Fruit fly (Drosophila melanogaster) whole organism, embryonic: ENCODE measurements around the gene Obp99c.
A peak's percentile ranks its signal among the peaks of the same experiment; 100 is the strongest.

ENCODE experiments used
- ATbp ChIP-seq: fragments of 200-800 bp; sonication (Bioruptor generic); optimal IDR thresholded peaks from 2 replicates; lab custom pipeline; 2017; ENCODE audit warnings: missing biosample characterization, mild to moderate bottlenecking, missing genetic modification characterization, missing genetic modification reagents
- Blimp-1 ChIP-seq: fragments of 200-800 bp; sonication (Bioruptor generic); optimal IDR thresholded peaks from 3 replicates; lab custom pipeline; 2018; ENCODE audit warnings: missing biosample characterization, missing genetic modification characterization, mild to moderate bottlenecking, moderate library complexity, missing genetic modification reagents
- CG10431 ChIP-seq: fragments of 200-800 bp; sonication (Bioruptor generic); optimal IDR thresholded peaks from 3 replicates; lab custom pipeline; 2018; ENCODE audit warnings: missing biosample characterization, mild to moderate bottlenecking, missing genetic modification characterization
- CG12744 ChIP-seq: fragments of 200-800 bp; sonication (Bioruptor generic); optimal IDR thresholded peaks from 2 replicates; lab custom pipeline; 2016; ENCODE audit warnings: missing biosample characterization, missing genetic modification characterization
- CG12769 ChIP-seq: fragments of 200-800 bp; sonication (Bioruptor generic); optimal IDR thresholded peaks from 2 replicates; lab custom pipeline; 2019; ENCODE audit warnings: missing biosample characterization, mild to moderate bottlenecking, missing genetic modification characterization, moderate library complexity
- CG1529 ChIP-seq: fragments of 200-800 bp; sonication (Bioruptor generic); optimal IDR thresholded peaks from 3 replicates; lab custom pipeline; 2018; ENCODE audit warnings: missing biosample characterization, missing genetic modification characterization
- CG1792 ChIP-seq: fragments of 200-800 bp; sonication (Bioruptor generic); optimal IDR thresholded peaks from 2 replicates; lab custom pipeline; 2016; ENCODE audit warnings: missing biosample characterization, missing genetic modification characterization
- CG18262 ChIP-seq: fragments of 200-800 bp; optimal IDR thresholded peaks from 3 replicates; lab custom pipeline; 2019; ENCODE audit warnings: missing biosample characterization, mild to moderate bottlenecking, missing genetic modification characterization, moderate library complexity
- CG18619 ChIP-seq: fragments of 200-800 bp; sonication (Bioruptor generic); optimal IDR thresholded peaks from 3 replicates; lab custom pipeline; 2017; ENCODE audit warnings: missing biosample characterization, mild to moderate bottlenecking, missing genetic modification characterization
- CG2199 ChIP-seq: fragments of 200-800 bp; sonication (Bioruptor generic); IDR thresholded peaks from 3 replicates; pipeline ENCODE4 v1.3.6; 2022; ENCODE audit warnings: missing biosample characterization, missing genetic modification characterization
- CG31365 ChIP-seq: fragments of 200-800 bp; sonication (Bioruptor generic); optimal IDR thresholded peaks from 2 replicates; lab custom pipeline; 2018; ENCODE audit warnings: missing biosample characterization, mild to moderate bottlenecking, missing genetic modification characterization
- CG32532 ChIP-seq: fragments of 200-800 bp; sonication (Bioruptor generic); IDR thresholded peaks from 2 replicates; pipeline ENCODE4 v1.3.6; 2022; ENCODE audit warnings: missing biosample characterization, missing genetic modification characterization
- CG34224 ChIP-seq: fragments of 200-800 bp; sonication (Bioruptor generic); IDR thresholded peaks from 3 replicates; pipeline ENCODE4 v1.3.6; 2022; ENCODE audit warnings: missing biosample characterization, missing genetic modification characterization; ENCODE audit not compliant: partially characterized antibody
- CG34376 ChIP-seq: fragments of 200-800 bp; sonication (Bioruptor generic); optimal IDR thresholded peaks from 2 replicates; lab custom pipeline; 2018; ENCODE audit warnings: missing biosample characterization, mild to moderate bottlenecking, missing genetic modification characterization
- CG6689 ChIP-seq: fragments of 200-800 bp; sonication (Bioruptor generic); IDR thresholded peaks from 2 replicates; pipeline ENCODE4 v1.3.6; 2022; ENCODE audit warnings: missing biosample characterization, missing genetic modification characterization
- CG7786 ChIP-seq: fragments of 200-800 bp; sonication (Bioruptor generic); optimal IDR thresholded peaks from 2 replicates; lab custom pipeline; 2016; ENCODE audit warnings: missing biosample characterization, missing genetic modification characterization
- CG9437 ChIP-seq: fragments of 200-800 bp; sonication (Bioruptor generic); optimal IDR thresholded peaks from 2 replicates; lab custom pipeline; 2018; ENCODE audit warnings: missing biosample characterization, mild to moderate bottlenecking, missing genetic modification characterization
- CTCF ChIP-seq: fragments of 200-800 bp; sonication (Bioruptor generic); optimal IDR thresholded peaks from 2 replicates; lab custom pipeline; 2017; ENCODE audit warnings: missing biosample characterization, mild to moderate bottlenecking, missing genetic modification characterization, moderate library complexity
- CrebB ChIP-seq: fragments of 200-800 bp; sonication (Bioruptor generic); optimal IDR thresholded peaks from 3 replicates; lab custom pipeline; 2018; ENCODE audit warnings: missing biosample characterization, mild to moderate bottlenecking, missing genetic modification characterization
- Dll ChIP-seq: fragments of 200-800 bp; sonication (Bioruptor generic); IDR thresholded peaks from 4 replicates; pipeline ENCODE4 v1.3.6; 2022; ENCODE audit warnings: missing biosample characterization, missing genetic modification characterization; ENCODE audit not compliant: partially characterized antibody
- Elba2 ChIP-seq: fragments of 200-800 bp; sonication (Bioruptor generic); optimal IDR thresholded peaks from 3 replicates; lab custom pipeline; 2016; ENCODE audit warnings: missing biosample characterization, missing genetic modification characterization
- GATAe ChIP-seq: fragments of 200-800 bp; sonication (Bioruptor generic); conservative IDR thresholded peaks from 2 replicates; pipeline ENCODE4 v1.3.6; 2022; ENCODE audit warnings: missing biosample characterization, missing genetic modification characterization
- Gug ChIP-seq: fragments of 200-800 bp; sonication (Bioruptor generic); IDR thresholded peaks from 4 replicates; pipeline ENCODE4 v1.3.6; 2022; ENCODE audit warnings: missing biosample characterization, missing genetic modification characterization
- Hr78 ChIP-seq, 2 experiments: fragments of 200-800 bp in 1 of 2; fragments of >200 bp in 1 of 2; sonication (Bioruptor generic) in 1 of 2; optimal IDR thresholded peaks; 2 replicates each; lab custom pipeline; 2017 to 2019; ENCODE audit warnings: missing biosample characterization in 2 of 2, missing genetic modification characterization in 2 of 2, mild to moderate bottlenecking in 1 of 2, moderate library complexity in 1 of 2
- Pdp1 ChIP-seq, 2 experiments: fragments of 200-800 bp; sonication (Bioruptor generic); optimal IDR thresholded peaks; 3 replicates each; lab custom pipeline; 2016; ENCODE audit warnings: missing biosample characterization in 2 of 2, missing genetic modification characterization in 2 of 2, mild to moderate bottlenecking in 1 of 2, moderate library complexity in 1 of 2
- Sox100B ChIP-seq: fragments of 200-800 bp; sonication (Bioruptor generic); optimal IDR thresholded peaks from 3 replicates; lab custom pipeline; 2018; ENCODE audit warnings: missing biosample characterization, mild to moderate bottlenecking, missing genetic modification characterization
- Sox102F ChIP-seq: fragments of 200-800 bp; sonication (Bioruptor generic); optimal IDR thresholded peaks from 2 replicates; lab custom pipeline; 2018; ENCODE audit warnings: missing biosample characterization, mild to moderate bottlenecking, missing genetic modification characterization, moderate library complexity
- Trl ChIP-seq, 3 experiments: fragments of >200 bp in 2 of 3; fragments of 200-800 bp in 1 of 3; sonication (Bioruptor generic) in 1 of 3; optimal IDR thresholded peaks; 2 replicates in 1 of 3; 3 replicates in 2 of 3; lab custom pipeline; 2016 to 2017; ENCODE audit warnings: missing biosample characterization in 1 of 3, missing genetic modification characterization in 1 of 3
- az2 ChIP-seq: fragments of 200-800 bp; sonication (Bioruptor generic); optimal IDR thresholded peaks from 3 replicates; lab custom pipeline; 2016; ENCODE audit warnings: missing biosample characterization, missing genetic modification characterization
- bcd ChIP-seq: fragments of 200-800 bp; sonication (Bioruptor generic); optimal IDR thresholded peaks from 2 replicates; lab custom pipeline; 2017; ENCODE audit warnings: missing biosample characterization, mild to moderate bottlenecking, missing genetic modification characterization
- cg ChIP-seq: fragments of 200-800 bp; sonication (Bioruptor generic); optimal IDR thresholded peaks from 3 replicates; lab custom pipeline; 2019; ENCODE audit warnings: missing biosample characterization, mild to moderate bottlenecking, missing genetic modification characterization, moderate library complexity
- chinmo ChIP-seq: fragments of 200-800 bp; sonication (Bioruptor generic); IDR thresholded peaks from 4 replicates; pipeline ENCODE4 v1.3.6; 2022; ENCODE audit warnings: missing biosample characterization, missing genetic modification characterization; ENCODE audit not compliant: partially characterized antibody
- crol ChIP-seq: fragments of 200-800 bp; sonication (Bioruptor generic); IDR thresholded peaks from 2 replicates; pipeline ENCODE4 v1.3.6; 2022; ENCODE audit warnings: missing biosample characterization, missing genetic modification characterization
- ewg ChIP-seq: fragments of 200-800 bp; sonication (Bioruptor generic); optimal IDR thresholded peaks from 3 replicates; lab custom pipeline; 2017; ENCODE audit warnings: mild to moderate bottlenecking, missing biosample characterization, missing genetic modification reagents, missing genetic modification characterization
- hbn ChIP-seq: fragments of 200-800 bp; sonication (Bioruptor generic); IDR thresholded peaks from 2 replicates; pipeline ENCODE4 v1.3.6; 2022; ENCODE audit warnings: missing biosample characterization, missing genetic modification characterization; ENCODE audit not compliant: partially characterized antibody
- her ChIP-seq: fragments of 200-800 bp; sonication (Bioruptor generic); optimal IDR thresholded peaks from 2 replicates; lab custom pipeline; 2016; ENCODE audit warnings: missing biosample characterization, missing genetic modification characterization
- jigr1 ChIP-seq: fragments of 200-800 bp; sonication (Bioruptor generic); IDR thresholded peaks from 3 replicates; pipeline ENCODE4 v1.3.6; 2022; ENCODE audit warnings: missing biosample characterization, missing genetic modification characterization
- kah ChIP-seq: fragments of 200-800 bp; sonication (Bioruptor generic); optimal IDR thresholded peaks from 2 replicates; lab custom pipeline; 2018; ENCODE audit warnings: missing biosample characterization, mild to moderate bottlenecking, missing genetic modification characterization
- kni ChIP-seq: fragments of 200-800 bp; sonication (Bioruptor generic); optimal IDR thresholded peaks from 3 replicates; lab custom pipeline; 2017; ENCODE audit warnings: mild to moderate bottlenecking, missing biosample characterization, missing genetic modification reagents, missing genetic modification characterization
- nom ChIP-seq: fragments of 200-800 bp; sonication (Bioruptor generic); optimal IDR thresholded peaks from 2 replicates; lab custom pipeline; 2017; ENCODE audit warnings: missing biosample characterization, missing genetic modification characterization, mild to moderate bottlenecking, moderate library complexity, missing genetic modification reagents
- onecut ChIP-seq: fragments of 200-800 bp; sonication (Bioruptor generic); IDR thresholded peaks from 2 replicates; pipeline ENCODE4 v1.3.6; 2022; ENCODE audit warnings: missing biosample characterization, missing genetic modification characterization
- scrt ChIP-seq: fragments of 200-800 bp; sonication (Bioruptor generic); optimal IDR thresholded peaks from 2 replicates; lab custom pipeline; 2018; ENCODE audit warnings: missing biosample characterization, mild to moderate bottlenecking, missing genetic modification characterization, moderate library complexity
- slbo ChIP-seq: fragments of 200-800 bp; sonication (Bioruptor generic); IDR thresholded peaks from 2 replicates; pipeline ENCODE4 v1.3.6; 2022; ENCODE audit warnings: missing biosample characterization, missing genetic modification characterization
- sqz ChIP-seq: fragments of 200-800 bp; sonication (Bioruptor generic); optimal IDR thresholded peaks from 3 replicates; lab custom pipeline; 2018; ENCODE audit warnings: missing biosample characterization, mild to moderate bottlenecking, missing genetic modification characterization
- wek ChIP-seq: fragments of 200-800 bp; sonication (Bioruptor generic); optimal IDR thresholded peaks from 3 replicates; lab custom pipeline; 2018; ENCODE audit warnings: missing biosample characterization, mild to moderate bottlenecking, missing genetic modification characterization, moderate library complexity
- yki ChIP-seq: fragments of >200 bp; optimal IDR thresholded peaks from 3 replicates; lab custom pipeline; 2018
- z ChIP-seq: fragments of 200-800 bp; sonication (Bioruptor generic); IDR thresholded peaks from 3 replicates; pipeline ENCODE4 v1.3.6; 2022; ENCODE audit warnings: missing biosample characterization, missing genetic modification characterization
- zen ChIP-seq: fragments of 200-800 bp; sonication (Bioruptor generic); optimal IDR thresholded peaks from 3 replicates; lab custom pipeline; 2018; ENCODE audit warnings: missing biosample characterization, mild to moderate bottlenecking, missing genetic modification characterization, moderate library complexity

Obp99c gene

dm6 chr3R:29686698-29687097 is 2.4 kb downstream of the Obp99c start (continued):
- TF ChIP-seq CG7786 (GFP tag; lab: Kevin White, UChicago) (no peak), CrebB (tag; lab: Kevin White, UChicago) (no peak), Sox102F (GFP tag; lab: Kevin White, UChicago) (no peak), cg (no peak), Elba2 (no peak), Sox100B (GFP tag; lab: Kevin White, UChicago) (no peak), CG1529 (GFP tag; lab: Kevin White, UChicago) (no peak), CG12744 (no peak), z (GFP tag; lab: Robert Waterston, UW) (no peak), az2 (GFP tag; lab: Kevin White, UChicago) (no peak), slbo (GFP tag; lab: Robert Waterston, UW) (no peak), jigr1 (GFP tag; lab: Robert Waterston, UW) (no peak), sqz (GFP tag; lab: Kevin White, UChicago) (no peak), chinmo (GFP tag; lab: Robert Waterston, UW) (0 out of 4 replicates have a peak, but pooled peaks have one; percentile 60), CG18619 (GFP tag; lab: Kevin White, UChicago) (no peak)

dm6 chr3R:29682152-29682600 is 6.9 kb downstream of the Obp99c start, which contains the start of the genes CG7582 and Gycalpha99B:
CG7582 (minus strand) TSS chr3R:29682278.
Gycalpha99B (plus strand) TSS chr3R:29682503.
- TF ChIP-seq her (GFP tag; lab: Kevin White, UChicago): no peak
- TF ChIP-seq Blimp-1 (GFP tag; lab: Kevin White, UChicago): peak; percentile 99
- peak; percentile 48 for TF ChIP-seq cg
- peak; percentile 22; the same call in 1 of the 2 replicates for TF ChIP-seq CG32532
- TF ChIP-seq CG12769: peak; percentile 41
- no peak for TF ChIP-seq CG18262 (tag; lab: Kevin White, UChicago)
- no peak for TF ChIP-seq ATbp (GFP tag; lab: Kevin White, UChicago)
- TF ChIP-seq CG6689 (GFP tag; lab: Robert Waterston, UW): peak; percentile 82
- 0 out of 3 replicates have a peak, but pooled peaks have one; percentile 13 for TF ChIP-seq CG34224 (GFP tag; lab: Robert Waterston, UW)
- TF ChIP-seq GATAe (GFP tag; lab: Robert Waterston, UW): no peak
- TF ChIP-seq CG1792 (GFP tag; lab: Kevin White, UChicago): no peak
- no peak for TF ChIP-seq CG10431
- TF ChIP-seq scrt (GFP tag; lab: Kevin White, UChicago): peak; percentile 99
- TF ChIP-seq Dll (GFP tag; lab: Robert Waterston, UW): peak; percentile 35; the same call in 1 of the 4 replicates
- TF ChIP-seq chinmo (GFP tag; lab: Robert Waterston, UW): peak; percentile 91; the same call in 2 of the 4 replicates
- TF ChIP-seq yki (lab: Kevin White, UChicago): peak; percentile 65
- TF ChIP-seq crol (GFP tag; lab: Robert Waterston, UW): peak; percentile 41; the same call in 1 of the 2 replicates
- peak; percentile 31 for TF ChIP-seq CG31365 (tag; lab: Kevin White, UChicago)
- TF ChIP-seq Trl (optimal IDR thresholded peaks at IDR 0.05; lab: Kevin White, UChicago): peak; percentile 87 to 89
- TF ChIP-seq Trl (GFP tag; optimal IDR thresholded peaks at IDR 0.05; lab: Kevin White, UChicago): no peak
- TF ChIP-seq Hr78 (GFP tag; optimal IDR thresholded peaks at IDR 0.05; lab: Kevin White, UChicago): peak in 1 of 2 experiments; percentile 76
- TF ChIP-seq CG34376 (GFP tag; lab: Kevin White, UChicago): peak; percentile 3
- peak; percentile 49 for TF ChIP-seq kni (GFP tag; lab: Kevin White, UChicago)
- TF ChIP-seq ewg (GFP tag; lab: Kevin White, UChicago): peak; percentile 65
- peak; percentile 64 for TF ChIP-seq onecut (GFP tag; lab: Robert Waterston, UW)
- TF ChIP-seq wek: no peak
- peak in 1 of 2 experiments; percentile 80 for TF ChIP-seq Pdp1 (GFP tag; optimal IDR thresholded peaks at IDR 0.05; lab: Kevin White, UChicago)
- TF ChIP-seq bcd (GFP tag; lab: Kevin White, UChicago): no peak
- no peak for TF ChIP-seq zen (tag; lab: Kevin White, UChicago)
- TF ChIP-seq CTCF (GFP tag; lab: Kevin White, UChicago): peak; percentile 64
- TF ChIP-seq nom (GFP tag; lab: Kevin White, UChicago): peak; percentile 44
- peak; percentile 52 for TF ChIP-seq kah (GFP tag; lab: Kevin White, UChicago)
- TF ChIP-seq Gug: no peak
- no peak for TF ChIP-seq CG9437 (GFP tag; lab: Kevin White, UChicago)
- 0 out of 3 replicates have a peak, but pooled peaks have one; percentile 9 for TF ChIP-seq CG2199
- TF ChIP-seq hbn (GFP tag; lab: Robert Waterston, UW): no peak
